Worm (Caenorhabditis elegans): ENCODE measurements around the gene skr-10.

skr-10 gene

DNA sequence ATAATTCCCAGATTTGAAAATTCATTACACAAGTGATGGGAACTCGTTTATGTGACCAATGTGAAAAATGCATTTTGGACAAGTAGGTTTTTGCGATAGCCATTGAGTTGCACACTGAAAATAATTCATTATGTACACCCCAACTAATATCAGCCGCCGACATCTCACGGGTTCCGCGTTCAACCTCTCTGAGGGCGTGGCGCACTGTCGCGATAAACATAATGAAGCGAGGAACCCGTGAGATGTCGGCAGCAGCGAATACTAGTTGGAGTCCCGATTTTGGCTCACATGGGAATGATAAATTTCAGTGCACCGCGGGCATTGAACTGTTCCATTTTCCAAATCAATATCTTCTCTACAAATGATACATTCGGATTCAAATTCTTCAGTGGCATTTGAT lies 9.5 kb upstream of the skr-10 start:
- TF ChIP-seq aly-1 (tag; optimal IDR thresholded peaks at IDR 0.05) (no peak), tbx-11 (GFP tag; IDR thresholded peaks at IDR 0.05) (no peak), flt-1 (GFP tag; IDR thresholded peaks at IDR 0.05) (no peak), ets-7 (tag; optimal IDR thresholded peaks at IDR 0.05) (no peak), hmg-4 (GFP tag; optimal IDR thresholded peaks at IDR 0.05) (no peak), F13C5.2 (tag; optimal IDR thresholded peaks at IDR 0.05) (no peak), scrt-1 (GFP tag; IDR thresholded peaks at IDR 0.05) (no peak), pes-1 (GFP tag; IDR thresholded peaks at IDR 0.05) (no peak), ceh-36 (tag; optimal IDR thresholded peaks at IDR 0.05) (no peak), tra-4 (tag; optimal IDR thresholded peaks at IDR 0.05) (no peak), ama-1 (optimal IDR thresholded peaks at IDR 0.05) (no peak), hmbx-1 (tag; optimal IDR thresholded peaks at IDR 0.05) (no peak), tbx-37 (GFP tag; conservative IDR thresholded peaks at IDR 0.05) (no peak), B0310.2 (tag; optimal IDR thresholded peaks at IDR 0.05) (no peak), hnd-1 (tag; optimal IDR thresholded peaks at IDR 0.05) (no peak), sea-1 (GFP tag; conservative IDR thresholded peaks at IDR 0.05) (no peak), ceh-13 (GFP tag; optimal IDR thresholded peaks at IDR 0.05) (no peak)

DNA sequence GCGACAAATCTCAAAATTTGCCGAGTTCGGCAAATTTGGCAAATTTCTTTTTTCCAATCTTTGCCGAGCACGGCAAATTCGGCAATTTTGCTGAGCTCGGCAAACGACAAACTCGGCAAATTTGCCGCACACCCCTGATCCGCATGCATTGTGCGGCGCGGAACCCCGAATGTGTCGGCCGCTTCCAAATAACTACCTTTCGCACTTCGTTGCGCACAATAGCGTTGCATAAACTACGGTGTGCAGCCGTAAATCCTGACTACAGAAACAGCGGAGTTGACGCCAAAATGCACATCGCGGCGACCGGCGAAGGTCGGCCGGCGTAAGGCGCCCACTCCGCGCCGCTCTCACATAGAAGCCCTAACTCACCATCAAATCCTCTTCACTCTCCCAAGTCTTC lies 8.1 kb upstream of the skr-10 start:
- TF ChIP-seq tra-4 (tag; optimal IDR thresholded peaks at IDR 0.05) = no peak
- no peak for TF ChIP-seq ceh-36 (tag; optimal IDR thresholded peaks at IDR 0.05)
- no peak for TF ChIP-seq ama-1 (optimal IDR thresholded peaks at IDR 0.05)
- no peak for TF ChIP-seq B0310.2 (tag; optimal IDR thresholded peaks at IDR 0.05)
- no peak for TF ChIP-seq F13C5.2 (tag; optimal IDR thresholded peaks at IDR 0.05)
- no peak for TF ChIP-seq ets-7 (tag; optimal IDR thresholded peaks at IDR 0.05)
- no peak for TF ChIP-seq scrt-1 (GFP tag; IDR thresholded peaks at IDR 0.05)
- no peak for TF ChIP-seq pes-1 (GFP tag; IDR thresholded peaks at IDR 0.05)
- TF ChIP-seq hnd-1 (tag; optimal IDR thresholded peaks at IDR 0.05) = no peak
- no peak for TF ChIP-seq tbx-37 (GFP tag; conservative IDR thresholded peaks at IDR 0.05)
- no peak for TF ChIP-seq sea-1 (GFP tag; conservative IDR thresholded peaks at IDR 0.05)

DNA sequence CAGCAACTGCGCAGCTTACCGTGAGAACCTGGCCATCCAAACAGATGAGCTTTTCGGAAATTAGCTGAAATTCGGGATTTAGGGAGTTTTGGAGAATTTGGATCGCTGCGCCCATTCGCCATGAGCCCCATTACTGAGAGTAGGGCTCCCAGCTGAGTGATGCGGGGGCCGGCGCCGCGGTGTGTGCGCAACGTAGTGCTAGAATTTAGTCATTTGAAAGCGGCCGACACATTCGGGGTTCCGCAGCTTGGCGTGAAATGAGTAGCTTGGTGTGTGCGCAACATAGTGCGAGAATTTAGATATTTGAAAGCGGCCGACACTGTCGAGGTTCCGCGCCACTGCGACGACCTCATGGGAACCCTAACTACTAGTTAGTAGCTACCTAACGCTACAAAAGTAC lies 5.8 kb upstream of the skr-10 start:
- TF ChIP-seq B0310.2 (tag; optimal IDR thresholded peaks at IDR 0.05) = no peak
- no peak for TF ChIP-seq tra-4 (tag; optimal IDR thresholded peaks at IDR 0.05)
- TF ChIP-seq aly-1 (tag; optimal IDR thresholded peaks at IDR 0.05) = no peak
- TF ChIP-seq tbx-11 (GFP tag; IDR thresholded peaks at IDR 0.05) = no peak
- no peak for TF ChIP-seq ceh-36 (tag; optimal IDR thresholded peaks at IDR 0.05)

DNA sequence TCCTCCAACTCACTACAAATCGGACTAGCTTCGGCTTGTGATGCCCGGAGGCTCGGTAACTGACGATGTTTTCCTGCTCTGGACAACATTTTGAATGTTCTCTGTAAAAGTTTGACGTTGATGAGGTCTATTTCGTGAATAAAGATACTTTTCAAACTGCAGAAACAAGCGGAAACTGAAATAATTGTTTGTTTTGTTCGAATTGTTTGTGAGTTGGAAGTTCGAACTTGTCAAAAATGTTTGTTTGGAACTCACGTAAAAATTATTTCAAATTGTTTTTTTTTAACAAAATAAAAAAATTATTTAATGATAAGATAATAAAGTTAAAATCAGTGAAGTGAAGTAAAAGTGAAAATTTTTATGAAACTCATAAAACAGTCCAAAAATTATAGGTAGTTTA lies 5.2 kb upstream of the skr-10 start, which contains the start of gene Y105C5B.11:
TSS of gene Y105C5B.11 (minus strand) at position 101 of the 400 bp plus-strand sequence.
- TF ChIP-seq hmg-4 (GFP tag; optimal IDR thresholded peaks at IDR 0.05) (no peak), ets-7 (tag; optimal IDR thresholded peaks at IDR 0.05) (no peak), hmbx-1 (tag; optimal IDR thresholded peaks at IDR 0.05) (no peak), pes-1 (GFP tag; IDR thresholded peaks at IDR 0.05) (no peak), ceh-36 (tag; optimal IDR thresholded peaks at IDR 0.05) (no peak), ama-1 (optimal IDR thresholded peaks at IDR 0.05) (no peak), F13C5.2 (tag; optimal IDR thresholded peaks at IDR 0.05) (no peak), ceh-13 (GFP tag; optimal IDR thresholded peaks at IDR 0.05) (no peak), flt-1 (GFP tag; IDR thresholded peaks at IDR 0.05) (no peak), aly-1 (tag; optimal IDR thresholded peaks at IDR 0.05) (no peak)

DNA sequence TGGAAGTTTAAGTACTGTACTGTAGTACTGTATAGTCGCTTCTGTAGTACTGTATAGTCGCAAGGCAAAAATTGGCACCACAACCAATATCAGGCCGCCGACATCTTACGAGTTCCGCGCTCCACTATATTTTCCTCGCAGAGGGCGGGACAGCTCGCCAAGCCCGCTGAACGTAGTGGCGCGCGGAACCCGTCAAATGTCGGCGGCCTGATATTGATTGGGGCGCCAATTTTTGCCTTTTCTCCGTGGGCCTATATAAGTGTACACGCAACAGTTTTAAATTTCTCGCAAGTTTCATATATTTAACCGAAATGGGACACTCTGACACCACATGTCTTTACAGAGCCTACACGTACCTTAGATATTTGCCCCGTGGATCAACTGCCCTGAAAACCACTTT lies 3.4 kb downstream of the skr-10 start:
- TF ChIP-seq scrt-1 (GFP tag; IDR thresholded peaks at IDR 0.05) (no peak), aly-1 (tag; optimal IDR thresholded peaks at IDR 0.05) (no peak), ceh-13 (GFP tag; optimal IDR thresholded peaks at IDR 0.05) (no peak), hnd-1 (tag; optimal IDR thresholded peaks at IDR 0.05) (no peak), hmg-4 (GFP tag; optimal IDR thresholded peaks at IDR 0.05) (no peak), F13C5.2 (tag; optimal IDR thresholded peaks at IDR 0.05) (no peak), ama-1 (optimal IDR thresholded peaks at IDR 0.05) (no peak), hmbx-1 (tag; optimal IDR thresholded peaks at IDR 0.05) (no peak), B0310.2 (tag; optimal IDR thresholded peaks at IDR 0.05) (no peak), tbx-37 (GFP tag; conservative IDR thresholded peaks at IDR 0.05) (no peak), flt-1 (GFP tag; IDR thresholded peaks at IDR 0.05) (no peak), ceh-36 (tag; optimal IDR thresholded peaks at IDR 0.05) (no peak), pes-1 (GFP tag; IDR thresholded peaks at IDR 0.05) (no peak), ets-7 (tag; optimal IDR thresholded peaks at IDR 0.05) (no peak)

DNA sequence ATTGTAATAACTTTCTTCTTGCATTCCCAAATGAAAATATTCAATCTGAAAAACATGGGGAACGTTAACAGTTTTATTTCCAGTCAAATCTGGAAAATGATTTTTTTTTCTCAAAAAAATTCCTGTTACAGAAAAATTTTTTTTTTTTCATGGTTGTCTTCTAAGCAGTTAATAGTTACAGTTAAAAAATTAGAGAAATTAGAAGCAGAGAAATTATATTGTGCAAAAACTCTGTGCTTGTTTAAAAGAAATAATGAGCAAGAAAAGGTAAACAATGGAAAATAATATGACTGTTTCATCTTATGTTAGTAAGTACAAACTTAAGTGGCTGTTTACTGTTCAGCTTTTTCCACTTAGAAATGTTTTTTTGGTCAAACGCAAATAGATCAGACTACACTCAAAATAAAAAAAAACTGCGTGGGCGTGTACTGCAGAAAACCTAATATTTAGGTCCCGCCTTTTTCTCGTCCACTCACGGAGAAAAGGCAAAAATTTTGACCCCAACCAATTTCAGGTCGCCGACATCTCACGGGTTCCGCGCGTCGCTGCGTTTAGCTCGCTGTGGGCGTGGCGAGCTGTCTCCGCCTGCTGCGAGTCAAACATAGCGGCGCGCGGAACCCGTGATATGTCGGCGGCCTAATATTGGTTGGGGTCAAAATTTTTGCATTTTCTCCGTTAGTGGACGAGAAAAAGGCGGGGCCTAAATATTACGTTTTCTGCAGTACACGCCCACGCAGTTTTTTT lies 4.4 kb downstream of the skr-10 start, which contains the start of gene ifas-3:
TSS of gene ifas-3 (minus strand) at position 51 of the 744 bp plus-strand sequence.
- TF ChIP-seq hmg-4 (GFP tag; optimal IDR thresholded peaks at IDR 0.05) (no peak), hmbx-1 (tag; optimal IDR thresholded peaks at IDR 0.05) (no peak), ceh-13 (GFP tag; optimal IDR thresholded peaks at IDR 0.05) (no peak), scrt-1 (GFP tag; IDR thresholded peaks at IDR 0.05) (no peak), ceh-36 (tag; optimal IDR thresholded peaks at IDR 0.05) (no peak), tra-4 (tag; optimal IDR thresholded peaks at IDR 0.05) (no peak), B0310.2 (tag; optimal IDR thresholded peaks at IDR 0.05) (no peak), ama-1 (optimal IDR thresholded peaks at IDR 0.05) (no peak), sea-1 (GFP tag; conservative IDR thresholded peaks at IDR 0.05) (no peak)

DNA sequence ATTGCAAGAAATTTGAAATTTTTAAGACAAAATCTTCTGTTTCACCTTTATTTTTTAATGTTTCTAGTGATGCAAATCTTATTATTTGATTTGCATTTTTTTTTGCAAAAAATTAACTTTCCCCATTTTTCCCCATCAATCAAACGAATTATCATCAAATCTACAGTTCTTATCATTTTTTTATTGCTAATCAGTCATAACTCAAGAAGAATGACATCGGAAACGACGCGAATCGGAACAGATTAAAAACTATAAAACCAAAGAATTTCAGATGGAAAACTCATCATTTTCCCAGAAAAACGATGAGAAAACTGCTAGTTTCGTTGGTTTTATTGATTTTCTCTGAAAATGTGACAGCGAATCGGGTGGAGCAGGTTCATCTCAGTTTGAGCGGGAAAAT lies 5.0 kb downstream of the skr-10 start, which contains the start of gene Y105C5B.15:
TSS of gene Y105C5B.15 (plus strand) at position 297 of the 400 bp plus-strand sequence.
- no peak for TF ChIP-seq tbx-11 (GFP tag; IDR thresholded peaks at IDR 0.05)
- TF ChIP-seq hmg-4 (GFP tag; optimal IDR thresholded peaks at IDR 0.05) = no peak
- no peak for TF ChIP-seq ceh-13 (GFP tag; optimal IDR thresholded peaks at IDR 0.05)
- TF ChIP-seq aly-1 (tag; optimal IDR thresholded peaks at IDR 0.05) = no peak
- TF ChIP-seq sea-1 (GFP tag; conservative IDR thresholded peaks at IDR 0.05) = no peak
- no peak for TF ChIP-seq ets-7 (tag; optimal IDR thresholded peaks at IDR 0.05)
- no peak for TF ChIP-seq ceh-36 (tag; optimal IDR thresholded peaks at IDR 0.05)
- TF ChIP-seq pes-1 (GFP tag; IDR thresholded peaks at IDR 0.05) = no peak
- no peak for TF ChIP-seq ama-1 (optimal IDR thresholded peaks at IDR 0.05)
- TF ChIP-seq tra-4 (tag; optimal IDR thresholded peaks at IDR 0.05) = no peak
- no peak for TF ChIP-seq hnd-1 (tag; optimal IDR thresholded peaks at IDR 0.05)
- TF ChIP-seq F13C5.2 (tag; optimal IDR thresholded peaks at IDR 0.05) = no peak
- no peak for TF ChIP-seq flt-1 (GFP tag; IDR thresholded peaks at IDR 0.05)
- no peak for TF ChIP-seq B0310.2 (tag; optimal IDR thresholded peaks at IDR 0.05)
- TF ChIP-seq hmbx-1 (tag; optimal IDR thresholded peaks at IDR 0.05) = no peak
- TF ChIP-seq scrt-1 (GFP tag; IDR thresholded peaks at IDR 0.05) = no peak
- TF ChIP-seq tbx-37 (GFP tag; conservative IDR thresholded peaks at IDR 0.05) = no peak
